Worm (Caenorhabditis elegans): ENCODE results near the gene faah-2.

- TF ChIP-seq him-1 (tag; optimal IDR thresholded peaks at IDR 0.05), result peak; percentile 50
- no peak for TF ChIP-seq dao-5 (tag; optimal IDR thresholded peaks at IDR 0.05)
These were observed 31.1 kb downstream of the faah-2 start for ce11 chrIV:8183313-8183712.
